Fruit fly (Drosophila melanogaster): Measurements from ENCODE around the gene bves.
A peak's percentile ranks its signal among the peaks of the same experiment; 100 is the strongest.

Gene bves

DNA sequence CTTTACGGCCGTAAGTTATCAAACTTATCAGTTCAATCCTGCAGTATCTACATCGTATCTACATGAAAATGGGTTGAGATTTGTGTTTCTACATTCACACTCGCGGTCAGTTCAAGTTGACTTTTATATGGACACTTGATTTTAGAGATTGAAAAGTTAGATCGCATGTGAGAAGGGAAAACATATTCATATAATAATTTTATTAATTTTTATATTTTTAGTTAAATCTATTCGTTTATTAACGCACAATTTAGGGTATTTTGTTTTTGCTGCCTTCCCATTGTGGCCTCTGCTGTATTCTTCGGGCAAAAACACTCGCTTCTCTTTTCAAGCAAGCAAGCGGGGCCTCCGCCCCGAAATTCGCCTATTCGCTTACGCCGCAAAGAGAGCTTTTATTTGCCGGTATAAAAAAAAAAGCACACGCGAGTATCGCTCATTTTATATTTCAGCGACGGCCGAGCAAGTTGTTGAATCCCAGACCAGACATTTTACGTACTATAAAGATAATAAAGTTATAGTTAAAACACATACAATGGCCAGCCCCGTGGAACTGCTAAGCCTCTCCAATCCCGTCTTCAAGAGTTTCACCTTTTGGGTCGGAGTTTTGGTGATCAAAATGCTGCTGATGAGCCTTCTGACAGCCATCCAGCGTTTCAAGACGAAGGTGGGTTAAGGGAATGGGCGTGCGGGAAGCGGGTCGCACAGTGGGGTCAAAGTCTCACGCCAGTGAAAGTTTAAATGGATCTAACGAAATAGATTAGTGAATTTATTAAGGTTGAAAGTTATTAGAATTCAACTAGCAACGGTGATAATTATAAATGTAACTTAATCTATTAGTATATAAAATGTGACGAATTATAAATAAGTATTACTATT lies 10.9 kb upstream of the bves start:
- TF ChIP-seq Myc (optimal IDR thresholded peaks at IDR 0.05), result no peak
- TF ChIP-seq brk (GFP tag; optimal IDR thresholded peaks at IDR 0.05), result peak; percentile 71
- no peak for TF ChIP-seq Dif (GFP tag; optimal IDR thresholded peaks at IDR 0.05; ENCODE audit: partially characterized antibody)
- peak; percentile 72 for TF ChIP-seq dmrt93B (GFP tag; optimal IDR thresholded peaks at IDR 0.05)
- TF ChIP-seq tai (GFP tag; optimal IDR thresholded peaks at IDR 0.05), result no peak
- TF ChIP-seq Hr78 (GFP tag; optimal IDR thresholded peaks at IDR 0.05), result no peak
- TF ChIP-seq Mio (GFP tag; optimal IDR thresholded peaks at IDR 0.05), result no peak
- TF ChIP-seq br (GFP tag; optimal IDR thresholded peaks at IDR 0.05), result peak; percentile 50
- TF ChIP-seq Vsx2 (GFP tag; optimal IDR thresholded peaks at IDR 0.05; ENCODE audit: partially characterized antibody), result no peak
- no peak for TF ChIP-seq CG32264 (GFP tag; optimal IDR thresholded peaks at IDR 0.05)
- TF ChIP-seq sage (GFP tag; optimal IDR thresholded peaks at IDR 0.05), result peak; percentile 57
- no peak for TF ChIP-seq dsf (GFP tag; optimal IDR thresholded peaks at IDR 0.05; ENCODE audit: borderline replicate concordance)
- no peak for TF ChIP-seq dl (GFP tag; optimal IDR thresholded peaks at IDR 0.05; ENCODE audit: insufficient read depth in 1 of 2, partially characterized antibody in 2 of 2)
- peak; percentile 52 for TF ChIP-seq sv (GFP tag; optimal IDR thresholded peaks at IDR 0.05)
- no peak for TF ChIP-seq Jra (GFP tag; optimal IDR thresholded peaks at IDR 0.05)
- TF ChIP-seq jim (GFP tag; optimal IDR thresholded peaks at IDR 0.05), result no peak
- no peak for TF ChIP-seq Rel (GFP tag; optimal IDR thresholded peaks at IDR 0.05)
- TF ChIP-seq Rel (tag; optimal IDR thresholded peaks at IDR 0.05), result peak; percentile 76
- no peak for TF ChIP-seq Hr83 (GFP tag; optimal IDR thresholded peaks at IDR 0.05; ENCODE audit: poor library complexity, severe bottlenecking)
- TF ChIP-seq h (GFP tag; optimal IDR thresholded peaks at IDR 0.05), result peak; percentile 82
- no peak for TF ChIP-seq CrebA (GFP tag; optimal IDR thresholded peaks at IDR 0.05; ENCODE audit: borderline replicate concordance)
- no peak for TF ChIP-seq GATAd (GFP tag; optimal IDR thresholded peaks at IDR 0.05)
- peak; percentile 72 for TF ChIP-seq fru (GFP tag; optimal IDR thresholded peaks at IDR 0.05)
- peak; percentile 57 for TF ChIP-seq woc (GFP tag; optimal IDR thresholded peaks at IDR 0.05)
- TF ChIP-seq pan (optimal IDR thresholded peaks at IDR 0.05), result no peak
- no peak for TF ChIP-seq N (GFP tag; optimal IDR thresholded peaks at IDR 0.05)
- TF ChIP-seq HLH106 (tag; optimal IDR thresholded peaks at IDR 0.05), result peak; percentile 92
- no peak for TF ChIP-seq lola (GFP tag; optimal IDR thresholded peaks at IDR 0.05)
- TF ChIP-seq ey (GFP tag; optimal IDR thresholded peaks at IDR 0.05), result peak; percentile 40
- TF ChIP-seq Dfd (GFP tag; optimal IDR thresholded peaks at IDR 0.05), result no peak
- peak; percentile 75 for TF ChIP-seq psq (GFP tag; optimal IDR thresholded peaks at IDR 0.05)
- TF ChIP-seq usp (GFP tag; optimal IDR thresholded peaks at IDR 0.05), result no peak
- TF ChIP-seq Abd-B (GFP tag; optimal IDR thresholded peaks at IDR 0.05), result no peak
- TF ChIP-seq OdsH (GFP tag; optimal IDR thresholded peaks at IDR 0.05), result peak; percentile 78
- peak; percentile 86 for TF ChIP-seq Sp1 (GFP tag; optimal IDR thresholded peaks at IDR 0.05)
- TF ChIP-seq Hnf4 (GFP tag; optimal IDR thresholded peaks at IDR 0.05), result peak; percentile 69
- TF ChIP-seq rgr (GFP tag; optimal IDR thresholded peaks at IDR 0.05), result peak; percentile 84
- TF ChIP-seq foxo (GFP tag; optimal IDR thresholded peaks at IDR 0.05), result peak in 1 of 2 experiments; percentile 81
- TF ChIP-seq CG9705 (GFP tag; optimal IDR thresholded peaks at IDR 0.05), result peak; percentile 79

dm6 chrX:21044278-21044830 lies 9.4 kb upstream of the bves start:
- no peak for TF ChIP-seq tai (GFP tag; optimal IDR thresholded peaks at IDR 0.05)
- TF ChIP-seq Jra (GFP tag; optimal IDR thresholded peaks at IDR 0.05), result no peak
- TF ChIP-seq dmrt93B (GFP tag; optimal IDR thresholded peaks at IDR 0.05), result no peak
- TF ChIP-seq Dif (GFP tag; optimal IDR thresholded peaks at IDR 0.05; ENCODE audit: partially characterized antibody), result no peak
- TF ChIP-seq sage (GFP tag; optimal IDR thresholded peaks at IDR 0.05), result peak; percentile 6
- no peak for TF ChIP-seq usp (GFP tag; optimal IDR thresholded peaks at IDR 0.05)
- TF ChIP-seq fru (GFP tag; optimal IDR thresholded peaks at IDR 0.05), result peak; percentile 29
- no peak for TF ChIP-seq Sp1 (GFP tag; optimal IDR thresholded peaks at IDR 0.05)
- no peak for TF ChIP-seq GATAd (GFP tag; optimal IDR thresholded peaks at IDR 0.05)
- TF ChIP-seq Hr83 (GFP tag; optimal IDR thresholded peaks at IDR 0.05; ENCODE audit: poor library complexity, severe bottlenecking), result no peak
- TF ChIP-seq Mio (GFP tag; optimal IDR thresholded peaks at IDR 0.05), result no peak
- peak; percentile 62 for TF ChIP-seq h (GFP tag; optimal IDR thresholded peaks at IDR 0.05)
- no peak for TF ChIP-seq foxo (GFP tag; optimal IDR thresholded peaks at IDR 0.05)
- peak; percentile 20 for TF ChIP-seq rgr (GFP tag; optimal IDR thresholded peaks at IDR 0.05)
- TF ChIP-seq HLH106 (tag; optimal IDR thresholded peaks at IDR 0.05), result peak; percentile 30
- TF ChIP-seq ey (GFP tag; optimal IDR thresholded peaks at IDR 0.05), result peak; percentile 22
- no peak for TF ChIP-seq CG9705 (GFP tag; optimal IDR thresholded peaks at IDR 0.05)
- TF ChIP-seq br (GFP tag; optimal IDR thresholded peaks at IDR 0.05), result peak; percentile 18
- TF ChIP-seq OdsH (GFP tag; optimal IDR thresholded peaks at IDR 0.05), result peak; percentile 26
- TF ChIP-seq dl (GFP tag; optimal IDR thresholded peaks at IDR 0.05; ENCODE audit: insufficient read depth in 1 of 2, partially characterized antibody in 2 of 2), result no peak
- no peak for TF ChIP-seq brk (GFP tag; optimal IDR thresholded peaks at IDR 0.05)
- TF ChIP-seq Myc (optimal IDR thresholded peaks at IDR 0.05), result no peak
- peak; percentile 12 for TF ChIP-seq psq (GFP tag; optimal IDR thresholded peaks at IDR 0.05)
- no peak for TF ChIP-seq Hnf4 (GFP tag; optimal IDR thresholded peaks at IDR 0.05)
- TF ChIP-seq pan (optimal IDR thresholded peaks at IDR 0.05), result no peak
- no peak for TF ChIP-seq dsf (GFP tag; optimal IDR thresholded peaks at IDR 0.05; ENCODE audit: borderline replicate concordance)
- no peak for TF ChIP-seq Rel (GFP tag; optimal IDR thresholded peaks at IDR 0.05)
- TF ChIP-seq Rel (tag; optimal IDR thresholded peaks at IDR 0.05), result no peak
- TF ChIP-seq Abd-B (GFP tag; optimal IDR thresholded peaks at IDR 0.05), result no peak
- TF ChIP-seq sv (GFP tag; optimal IDR thresholded peaks at IDR 0.05), result no peak
- TF ChIP-seq Dfd (GFP tag; optimal IDR thresholded peaks at IDR 0.05), result no peak
- no peak for TF ChIP-seq CrebA (GFP tag; optimal IDR thresholded peaks at IDR 0.05; ENCODE audit: borderline replicate concordance)
- no peak for TF ChIP-seq N (GFP tag; optimal IDR thresholded peaks at IDR 0.05)
- no peak for TF ChIP-seq Vsx2 (GFP tag; optimal IDR thresholded peaks at IDR 0.05; ENCODE audit: partially characterized antibody)
- no peak for TF ChIP-seq jim (GFP tag; optimal IDR thresholded peaks at IDR 0.05)
- no peak for TF ChIP-seq lola (GFP tag; optimal IDR thresholded peaks at IDR 0.05)
- TF ChIP-seq woc (GFP tag; optimal IDR thresholded peaks at IDR 0.05), result peak; percentile 17
- no peak for TF ChIP-seq CG32264 (GFP tag; optimal IDR thresholded peaks at IDR 0.05)
- no peak for TF ChIP-seq Hr78 (GFP tag; optimal IDR thresholded peaks at IDR 0.05)
